Worm (Caenorhabditis elegans) whole organism, late embryonic: ENCODE measurements around the gene metl-6.

Experiments
- C38D4.7 ChIP-seq: fragments of 200-800 bp; sonication (Bioruptor generic); optimal IDR thresholded peaks from 2 replicates; lab custom pipeline; 2018; ENCODE audit warnings: mild to moderate bottlenecking, missing genetic modification characterization, moderate library complexity, missing compliant biosample characterization
- T23F11.4 ChIP-seq: fragments of 200-800 bp; sonication (Bioruptor generic); optimal IDR thresholded peaks from 2 replicates; lab custom pipeline; 2018; ENCODE audit warnings: mild to moderate bottlenecking, missing genetic modification characterization, missing compliant biosample characterization
- ama-1 ChIP-seq: fragments of 150-350 bp; optimal IDR thresholded peaks from 2 replicates; lab custom pipeline; 2014
- ceh-31 ChIP-seq: sonication (generic microtip); optimal IDR thresholded peaks from 2 replicates; lab custom pipeline; 2016; ENCODE audit warnings: missing genetic modification characterization, missing compliant biosample characterization
- ceh-45 ChIP-seq: fragments of 200-800 bp; sonication (Bioruptor generic); IDR thresholded peaks from 2 replicates; pipeline ENCODE4 v1.3.6; 2022; ENCODE audit warnings: missing genetic modification reagents, missing genetic modification characterization, missing compliant biosample characterization
- ets-4 ChIP-seq: sonication (generic microtip); optimal IDR thresholded peaks from 2 replicates; lab custom pipeline; 2016; ENCODE audit warnings: missing genetic modification characterization, missing compliant biosample characterization
- pax-1 ChIP-seq: fragments of 150-350 bp; optimal IDR thresholded peaks from 2 replicates; lab custom pipeline; 2014; ENCODE audit warnings: missing biosample characterization, missing genetic modification characterization
- pqm-1 ChIP-seq: sonication (generic microtip); optimal IDR thresholded peaks from 2 replicates; lab custom pipeline; 2016; ENCODE audit warnings: missing genetic modification characterization, missing compliant biosample characterization

DNA sequence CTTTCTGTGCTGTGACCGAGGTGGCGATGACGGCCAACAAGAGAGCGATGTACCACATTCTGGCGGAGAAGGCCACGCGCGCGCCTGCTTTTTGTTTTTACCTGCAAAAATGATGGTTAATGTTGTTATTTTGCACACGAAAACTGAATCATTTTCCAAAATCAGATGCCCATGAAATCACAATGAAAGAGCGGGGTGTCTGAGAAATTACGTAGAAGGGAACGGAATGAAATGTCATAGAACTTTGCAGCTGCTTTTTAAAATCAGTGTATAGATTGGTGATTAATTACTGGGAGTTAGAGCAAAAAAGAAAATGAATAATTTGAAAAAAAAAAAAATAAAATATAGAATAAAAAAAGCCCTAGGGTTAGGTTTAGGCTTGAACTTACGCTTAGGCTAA, 14.3 kb upstream of the metl-6 start, which contains the start of gene npl-10:
- TF ChIP-seq ceh-31 (no peak), ets-4 (tag; lab: Kevin White, UChicago) (no peak), pqm-1 (no peak), pax-1 (tag; lab: Kevin White, UChicago) (no peak), T23F11.4 (GFP tag; lab: Kevin White, UChicago) (no peak), ceh-45 (GFP tag; lab: Robert Waterston, UW) (no peak), C38D4.7 (no peak), ama-1 (no peak)
